Worm (Caenorhabditis elegans): ENCODE measurements around the gene pudl-2.
A peak's percentile ranks its signal among the peaks of the same experiment; 100 is the strongest.

pudl-2 gene

DNA sequence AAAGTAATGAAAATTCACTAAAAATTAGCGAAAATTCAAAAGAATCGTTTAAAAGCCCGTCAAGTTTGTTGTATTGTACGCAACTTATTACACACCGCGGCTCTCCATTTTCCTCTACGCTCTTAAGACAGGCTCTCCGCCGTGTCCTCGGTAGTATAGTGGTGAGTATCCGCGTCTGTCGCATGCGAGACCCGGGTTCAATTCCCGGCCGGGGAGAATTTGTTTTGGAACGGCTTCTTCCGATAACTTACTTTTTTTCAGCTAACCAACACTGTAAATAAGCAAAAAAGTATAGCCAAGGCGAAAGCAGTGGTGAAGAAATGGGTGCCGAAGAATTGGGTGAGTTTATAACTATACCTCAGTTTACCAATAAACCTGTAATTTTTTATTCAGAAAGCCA, 32.4 kb upstream of the pudl-2 start (continued):
- no peak for TF ChIP-seq ceh-48 (tag; optimal IDR thresholded peaks at IDR 0.05)
- no peak for TF ChIP-seq hlh-13 (GFP tag; optimal IDR thresholded peaks at IDR 0.05)
- TF ChIP-seq nhr-232 (tag; optimal IDR thresholded peaks at IDR 0.05): peak; percentile 29
- TF ChIP-seq che-1 (tag; optimal IDR thresholded peaks at IDR 0.05): peak; percentile 4
- TF ChIP-seq T23F11.4 (GFP tag; optimal IDR thresholded peaks at IDR 0.05): no peak
- TF ChIP-seq ama-1 (optimal IDR thresholded peaks at IDR 0.05): no peak
- no peak for TF ChIP-seq ceh-18 (tag; optimal IDR thresholded peaks at IDR 0.05)
- no peak for TF ChIP-seq pag-3 (tag; optimal IDR thresholded peaks at IDR 0.05; ENCODE audit: borderline replicate concordance)
- no peak for TF ChIP-seq hlh-8 (tag; optimal IDR thresholded peaks at IDR 0.05)
- peak; percentile 32 for TF ChIP-seq C38D4.7 (GFP tag; optimal IDR thresholded peaks at IDR 0.05)
- TF ChIP-seq nfya-1 (tag; optimal IDR thresholded peaks at IDR 0.05): no peak
- TF ChIP-seq pat-9 (tag; optimal IDR thresholded peaks at IDR 0.05): no peak
- no peak for TF ChIP-seq dve-1 (tag; optimal IDR thresholded peaks at IDR 0.05)
- no peak for TF ChIP-seq dmd-4 (tag; optimal IDR thresholded peaks at IDR 0.05; ENCODE audit: borderline replicate concordance)
- no peak for TF ChIP-seq fax-1 (tag; optimal IDR thresholded peaks at IDR 0.05)
- no peak for TF ChIP-seq zip-5 (tag; optimal IDR thresholded peaks at IDR 0.05)
- TF ChIP-seq ttx-3 (tag; optimal IDR thresholded peaks at IDR 0.05): no peak
- no peak for TF ChIP-seq pha-2 (tag; optimal IDR thresholded peaks at IDR 0.05)

DNA sequence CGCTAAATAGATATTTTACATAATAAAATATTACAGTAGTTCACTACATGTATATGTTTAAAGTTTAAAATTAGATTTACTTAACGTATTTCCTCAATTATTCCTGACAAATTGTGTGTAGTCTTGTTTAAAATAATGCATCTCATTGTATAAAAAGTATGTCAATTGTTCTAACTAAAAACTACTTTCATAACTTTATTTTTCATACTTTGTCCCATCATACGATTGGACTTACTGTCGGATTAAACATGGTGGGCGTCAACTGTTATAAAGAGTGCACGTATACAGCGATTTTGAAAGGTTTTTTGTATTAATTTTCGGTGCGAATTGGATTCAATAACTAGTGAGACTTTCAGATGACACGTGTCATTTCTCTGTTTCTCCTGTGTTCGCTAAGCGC, 31.0 kb upstream of the pudl-2 start, which contains the start of gene Y54G2A.32:
Gene Y54G2A.32, plus strand, starts transcription at position 301 of the 400 bp plus-strand sequence.
- TF ChIP-seq C38D4.7 (GFP tag; optimal IDR thresholded peaks at IDR 0.05): no peak
- TF ChIP-seq tbx-2 (tag; optimal IDR thresholded peaks at IDR 0.05): no peak
- no peak for TF ChIP-seq fkh-10 (GFP tag; optimal IDR thresholded peaks at IDR 0.05)
- no peak for TF ChIP-seq C08G9.2 (tag; optimal IDR thresholded peaks at IDR 0.05)
- TF ChIP-seq elt-4 (tag; optimal IDR thresholded peaks at IDR 0.05): no peak
- TF ChIP-seq K02D7.2 (tag; optimal IDR thresholded peaks at IDR 0.05): no peak
- TF ChIP-seq unc-55 (GFP tag; optimal IDR thresholded peaks at IDR 0.05): no peak
- no peak for TF ChIP-seq pag-3 (tag; optimal IDR thresholded peaks at IDR 0.05; ENCODE audit: borderline replicate concordance)
- TF ChIP-seq fax-1 (tag; optimal IDR thresholded peaks at IDR 0.05): no peak
- no peak for TF ChIP-seq pax-1 (tag; optimal IDR thresholded peaks at IDR 0.05)
- no peak for TF ChIP-seq dmd-4 (tag; optimal IDR thresholded peaks at IDR 0.05; ENCODE audit: borderline replicate concordance)
- TF ChIP-seq ref-2 (tag; optimal IDR thresholded peaks at IDR 0.05): no peak
- TF ChIP-seq ceh-18 (tag; optimal IDR thresholded peaks at IDR 0.05): no peak
- TF ChIP-seq che-1 (tag; optimal IDR thresholded peaks at IDR 0.05): no peak
- TF ChIP-seq pha-4 (tag; optimal IDR thresholded peaks at IDR 0.05): no peak
- TF ChIP-seq ztf-16 (tag; optimal IDR thresholded peaks at IDR 0.05): no peak
- no peak for TF ChIP-seq K09A11.1 (tag; optimal IDR thresholded peaks at IDR 0.05; ENCODE audit: insufficient read depth)
- no peak for TF ChIP-seq sox-4 (tag; optimal IDR thresholded peaks at IDR 0.05)
- TF ChIP-seq lim-6 (tag; optimal IDR thresholded peaks at IDR 0.05): no peak
- TF ChIP-seq unc-3 (GFP tag; conservative IDR thresholded peaks at IDR 0.05): no peak
- no peak for TF ChIP-seq unc-3 (tag; optimal IDR thresholded peaks at IDR 0.05)

DNA sequence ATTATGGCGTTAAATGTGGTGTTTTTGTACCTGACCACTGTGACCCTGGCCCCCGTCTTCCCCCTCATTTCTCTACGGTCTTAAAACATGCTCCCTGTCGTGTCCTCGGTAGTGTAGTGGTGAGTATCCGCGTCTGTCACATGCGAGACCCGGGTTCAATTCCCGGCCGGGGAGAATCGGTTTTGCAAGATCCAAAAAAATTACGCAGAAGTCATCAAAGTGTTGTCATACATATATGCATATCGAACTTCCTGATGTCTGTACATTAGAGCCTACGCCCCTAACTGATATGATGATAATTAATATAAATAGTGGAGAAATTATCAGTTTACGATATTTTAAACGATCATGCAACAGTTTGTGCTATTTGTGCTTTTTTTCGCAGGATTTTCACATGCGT, 29.1 kb upstream of the pudl-2 start, which contains the start of gene Y54G2A.45:
Gene Y54G2A.45, plus strand, starts transcription at position 333 of the 400 bp plus-strand sequence.
- TF ChIP-seq hlh-15 (tag; optimal IDR thresholded peaks at IDR 0.05) (no peak), Y22D7AL.16 (tag; optimal IDR thresholded peaks at IDR 0.05) (peak; percentile 49), nhr-232 (tag; optimal IDR thresholded peaks at IDR 0.05) (peak; percentile 47), C08G9.2 (tag; optimal IDR thresholded peaks at IDR 0.05) (no peak), ceh-45 (GFP tag; IDR thresholded peaks at IDR 0.05) (no peak), dmd-4 (tag; optimal IDR thresholded peaks at IDR 0.05; ENCODE audit: borderline replicate concordance) (no peak), che-1 (tag; optimal IDR thresholded peaks at IDR 0.05) (peak; percentile 31), ceh-18 (tag; optimal IDR thresholded peaks at IDR 0.05) (peak; percentile 32), sdc-2 (tag; optimal IDR thresholded peaks at IDR 0.05) (peak; percentile 66), K09A11.1 (tag; optimal IDR thresholded peaks at IDR 0.05; ENCODE audit: insufficient read depth) (peak; percentile 5), unc-86 (tag; optimal IDR thresholded peaks at IDR 0.05) (peak; percentile 51), ttx-3 (tag; optimal IDR thresholded peaks at IDR 0.05) (peak; percentile 37), zip-5 (tag; optimal IDR thresholded peaks at IDR 0.05) (no peak), madf-2 (tag; optimal IDR thresholded peaks at IDR 0.05) (peak; percentile 6), T23F11.4 (GFP tag; optimal IDR thresholded peaks at IDR 0.05) (peak; percentile 17), ets-4 (tag; optimal IDR thresholded peaks at IDR 0.05) (no peak), ceh-48 (tag; optimal IDR thresholded peaks at IDR 0.05) (no peak), ceh-34 (tag; optimal IDR thresholded peaks at IDR 0.05) (peak; percentile 6), ztf-16 (tag; optimal IDR thresholded peaks at IDR 0.05) (peak; percentile 43), mec-3 (tag; optimal IDR thresholded peaks at IDR 0.05; ENCODE audit: borderline replicate concordance) (no peak), C38D4.7 (GFP tag; optimal IDR thresholded peaks at IDR 0.05) (peak; percentile 41), dve-1 (tag; optimal IDR thresholded peaks at IDR 0.05) (peak; percentile 75), hlh-30 (tag; optimal IDR thresholded peaks at IDR 0.05; ENCODE audit: insufficient read depth) (peak; percentile 79), tbx-7 (tag; optimal IDR thresholded peaks at IDR 0.05) (peak; percentile 26), lin-11 (tag; optimal IDR thresholded peaks at IDR 0.05) (no peak), ahr-1 (tag; optimal IDR thresholded peaks at IDR 0.05) (peak; percentile 10), pat-9 (tag; optimal IDR thresholded peaks at IDR 0.05) (peak; percentile 39), K02D7.2 (tag; optimal IDR thresholded peaks at IDR 0.05) (peak; percentile 46), elt-2 (tag; optimal IDR thresholded peaks at IDR 0.05) (peak; percentile 88)

Data from whole organism, late embryonic.